Worm (Caenorhabditis elegans): ENCODE data around the gene Y111B2A.12.

Y111B2A.12 gene

DNA sequence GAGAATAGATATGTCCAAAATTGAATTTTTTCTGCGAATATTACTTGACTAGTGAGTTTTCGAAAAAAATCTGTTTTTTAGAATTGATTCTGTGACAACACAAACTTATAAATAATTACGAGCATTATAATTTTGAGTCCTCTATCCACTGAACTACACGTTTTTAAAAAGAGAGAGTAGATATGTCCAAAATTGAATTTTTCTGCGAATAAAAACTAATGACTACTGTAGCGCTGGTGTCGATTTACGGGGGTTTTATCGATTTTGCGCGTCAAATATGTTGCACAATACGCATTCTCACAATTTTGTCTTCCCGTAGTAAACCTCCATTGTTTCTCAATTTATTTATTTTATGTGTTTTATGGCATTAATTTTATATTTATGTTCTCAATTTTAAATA is 42.9 kb downstream of the Y111B2A.12 start (continued):
- no peak for TF ChIP-seq lin-15B (tag; optimal IDR thresholded peaks at IDR 0.05)

DNA sequence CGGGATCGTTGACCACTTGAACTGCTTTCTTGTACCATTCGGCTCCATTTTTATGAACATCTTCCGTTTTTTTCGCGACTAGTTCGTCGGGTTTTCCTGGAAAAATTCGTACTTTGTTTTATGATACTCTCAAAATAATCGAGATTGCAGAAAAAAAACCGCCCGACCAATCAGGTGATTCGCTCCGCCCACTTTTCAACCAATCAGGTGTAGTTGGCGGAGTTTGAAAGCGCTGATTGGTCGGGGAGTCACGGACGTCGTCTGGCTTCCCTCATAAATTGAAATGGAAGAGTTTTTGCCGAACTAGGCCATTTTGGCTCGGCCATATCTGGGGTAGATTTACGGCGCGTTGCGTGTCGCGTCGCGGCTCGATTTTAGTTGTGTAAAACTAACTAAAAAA is 43.5 kb downstream of the Y111B2A.12 start:
- TF ChIP-seq nhr-237 (tag; optimal IDR thresholded peaks at IDR 0.05) (no peak), zag-1 (tag; optimal IDR thresholded peaks at IDR 0.05) (no peak), aha-1 (tag) (peak; percentile 60), dmd-9 (GFP tag; IDR thresholded peaks at IDR 0.05) (0 out of 2 replicates have a peak, but pooled peaks have one; percentile 43), madf-5 (GFP tag; IDR thresholded peaks at IDR 0.05) (0 out of 4 replicates have a peak, but pooled peaks of 1 of the 2 experiments have one; percentile 22), lin-15B (tag; optimal IDR thresholded peaks at IDR 0.05) (no peak), sdz-12 (GFP tag; optimal IDR thresholded peaks at IDR 0.05) (no peak), mdt-29 (GFP tag; IDR thresholded peaks at IDR 0.05) (no peak), ztf-7 (tag; optimal IDR thresholded peaks at IDR 0.05) (no peak), nhr-42 (GFP tag; IDR thresholded peaks at IDR 0.05) (no peak)

- no peak for TF ChIP-seq hif-1 (tag; optimal IDR thresholded peaks at IDR 0.05)
- peak; percentile 93 for TF ChIP-seq dmd-6 (GFP tag; IDR thresholded peaks at IDR 0.05)
- no peak for TF ChIP-seq lin-29 (GFP tag; IDR thresholded peaks at IDR 0.05)
- TF ChIP-seq unc-39 (tag; optimal IDR thresholded peaks at IDR 0.05) = no peak
- TF ChIP-seq F26F4.8 (GFP tag; conservative IDR thresholded peaks at IDR 0.05) = no peak
- peak; percentile 10; the same call in 1 of the 2 replicates for TF ChIP-seq pha-4 (GFP tag; IDR thresholded peaks at IDR 0.05)
- TF ChIP-seq pha-4 (tag; optimal IDR thresholded peaks at IDR 0.05) = no peak
- TF ChIP-seq tra-1 (GFP tag; IDR thresholded peaks at IDR 0.05) = peak; percentile 87
- peak; percentile 30 for TF ChIP-seq hlh-11 (tag; optimal IDR thresholded peaks at IDR 0.05)
- peak; percentile 62 for TF ChIP-seq nhr-102 (tag; optimal IDR thresholded peaks at IDR 0.05)
- TF ChIP-seq hmg-1.1 (GFP tag; IDR thresholded peaks at IDR 0.05) = no peak
- TF ChIP-seq zfp-3 (GFP tag; conservative IDR thresholded peaks at IDR 0.05) = peak; percentile 56; the same call in 1 of the 2 replicates
- TF ChIP-seq mdt-29 (GFP tag; IDR thresholded peaks at IDR 0.05) = no peak
- no peak for TF ChIP-seq snpc-4 (tag; optimal IDR thresholded peaks at IDR 0.05)
- TF ChIP-seq php-3 (GFP tag; IDR thresholded peaks at IDR 0.05) = peak; percentile 77
- no peak for TF ChIP-seq rbr-2 (tag; optimal IDR thresholded peaks at IDR 0.05)
- no peak for TF ChIP-seq nhr-6 (tag; optimal IDR thresholded peaks at IDR 0.05)
- no peak for TF ChIP-seq nhr-237 (tag; optimal IDR thresholded peaks at IDR 0.05)
- no peak for TF ChIP-seq lim-7 (GFP tag; IDR thresholded peaks at IDR 0.05)
- no peak for TF ChIP-seq saeg-2 (GFP tag; IDR thresholded peaks at IDR 0.05)
- TF ChIP-seq nhr-41 (GFP tag; IDR thresholded peaks at IDR 0.05) = no peak
- no peak for TF ChIP-seq Y5F2A.4 (GFP tag; optimal IDR thresholded peaks at IDR 0.05)
- TF ChIP-seq nhr-48 (tag; optimal IDR thresholded peaks at IDR 0.05) = peak; percentile 21
- TF ChIP-seq dve-1 (tag; optimal IDR thresholded peaks at IDR 0.05; ENCODE audit: insufficient read depth) = peak; percentile 22
- TF ChIP-seq set-16 (GFP tag; IDR thresholded peaks at IDR 0.05) = no peak
- no peak for TF ChIP-seq ctbp-1 (GFP tag; IDR thresholded peaks at IDR 0.05)
- no peak for TF ChIP-seq lin-15B (tag; optimal IDR thresholded peaks at IDR 0.05)
- no peak for TF ChIP-seq lin-39 (tag; optimal IDR thresholded peaks at IDR 0.05)
- TF ChIP-seq mes-2 (tag; optimal IDR thresholded peaks at IDR 0.05; ENCODE audit: poor library complexity, severe bottlenecking) = no peak
- peak in 1 of 2 experiments; percentile 76 for TF ChIP-seq daf-16 (GFP tag; optimal IDR thresholded peaks at IDR 0.05)
- peak; percentile 3 for TF ChIP-seq daf-16 (tag; optimal IDR thresholded peaks at IDR 0.05)
- no peak for TF ChIP-seq egl-27 (tag; optimal IDR thresholded peaks at IDR 0.05)
- no peak for TF ChIP-seq ceh-62 (tag; optimal IDR thresholded peaks at IDR 0.05)
Measured at ce11 chrIII:12658649-12659048, 49.6 kb downstream of the Y111B2A.12 start.

Measured in whole organism, L4 larva.